Fruit fly (Drosophila melanogaster) whole organism, embryonic: Measurements from ENCODE around the gene Dhod.

Experiments
- Aef1 ChIP-seq: fragments of 200-800 bp; sonication (Bioruptor generic); IDR thresholded peaks from 3 replicates; pipeline ENCODE4 v1.3.6; 2022; ENCODE audit warnings: missing biosample characterization, missing genetic modification characterization
- Asciz ChIP-seq: fragments of 200-800 bp; sonication (Bioruptor generic); optimal IDR thresholded peaks from 2 replicates; lab custom pipeline; 2017; ENCODE audit warnings: missing biosample characterization, mild to moderate bottlenecking, missing genetic modification characterization, missing genetic modification reagents
- Blimp-1 ChIP-seq: fragments of 200-800 bp; sonication (Bioruptor generic); optimal IDR thresholded peaks from 3 replicates; lab custom pipeline; 2018; ENCODE audit warnings: missing biosample characterization, missing genetic modification characterization, mild to moderate bottlenecking, moderate library complexity, missing genetic modification reagents
- BtbVII ChIP-seq: fragments of 200-800 bp; sonication (Bioruptor generic); optimal IDR thresholded peaks from 3 replicates; lab custom pipeline; 2017; ENCODE audit warnings: missing biosample characterization, mild to moderate bottlenecking, missing genetic modification characterization
- CG10147 ChIP-seq: fragments of 200-800 bp; sonication (Bioruptor generic); optimal IDR thresholded peaks from 2 replicates; lab custom pipeline; 2019; ENCODE audit warnings: missing biosample characterization, mild to moderate bottlenecking, missing genetic modification characterization, moderate library complexity
- CG10366 ChIP-seq: fragments of 200-800 bp; sonication (Bioruptor generic); IDR thresholded peaks from 2 replicates; pipeline ENCODE4 v1.3.6; 2022; ENCODE audit warnings: missing biosample characterization, missing genetic modification characterization
- CG10565 ChIP-seq: fragments of 200-800 bp; sonication (Bioruptor generic); optimal IDR thresholded peaks from 3 replicates; lab custom pipeline; 2016; ENCODE audit warnings: missing biosample characterization, mild to moderate bottlenecking, missing genetic modification characterization
- CG11247 ChIP-seq: fragments of 200-800 bp; sonication (Bioruptor generic); IDR thresholded peaks from 2 replicates; pipeline ENCODE4 v1.3.6; 2022; ENCODE audit warnings: missing biosample characterization, missing genetic modification characterization
- CG12744 ChIP-seq: fragments of 200-800 bp; sonication (Bioruptor generic); optimal IDR thresholded peaks from 2 replicates; lab custom pipeline; 2016; ENCODE audit warnings: missing biosample characterization, missing genetic modification characterization
- CG12769 ChIP-seq: fragments of 200-800 bp; sonication (Bioruptor generic); optimal IDR thresholded peaks from 2 replicates; lab custom pipeline; 2019; ENCODE audit warnings: missing biosample characterization, mild to moderate bottlenecking, missing genetic modification characterization, moderate library complexity
- CG15696 ChIP-seq: fragments of 200-800 bp; sonication (Bioruptor generic); optimal IDR thresholded peaks from 2 replicates; lab custom pipeline; 2019; ENCODE audit warnings: missing biosample characterization, mild to moderate bottlenecking, missing genetic modification characterization, moderate library complexity
- CG16779 ChIP-seq: fragments of 200-800 bp; sonication (Bioruptor generic); IDR thresholded peaks from 2 replicates; pipeline ENCODE4 v1.3.6; 2022; ENCODE audit warnings: missing biosample characterization, missing genetic modification characterization
- CG17359 ChIP-seq: fragments of 200-800 bp; sonication (Bioruptor generic); optimal IDR thresholded peaks from 3 replicates; lab custom pipeline; 2018; ENCODE audit warnings: missing biosample characterization, mild to moderate bottlenecking, missing genetic modification characterization, moderate library complexity
- CG31365 ChIP-seq: fragments of 200-800 bp; sonication (Bioruptor generic); optimal IDR thresholded peaks from 2 replicates; lab custom pipeline; 2018; ENCODE audit warnings: missing biosample characterization, mild to moderate bottlenecking, missing genetic modification characterization
- CG33557 ChIP-seq: fragments of 200-800 bp; sonication (Bioruptor generic); optimal IDR thresholded peaks from 2 replicates; lab custom pipeline; 2019; ENCODE audit warnings: missing biosample characterization, mild to moderate bottlenecking, missing genetic modification characterization, moderate library complexity
- CG3726 ChIP-seq: fragments of 200-800 bp; sonication (Bioruptor generic); IDR thresholded peaks from 3 replicates; pipeline ENCODE4, ENCODE4 v1.3.6; 2022; ENCODE audit warnings: missing biosample characterization, missing genetic modification characterization
- CG3995 ChIP-seq: fragments of 200-800 bp; sonication (Bioruptor generic); optimal IDR thresholded peaks from 3 replicates; lab custom pipeline; 2016; ENCODE audit warnings: missing biosample characterization, missing genetic modification characterization
- CG6813 ChIP-seq: fragments of 200-800 bp; sonication (Bioruptor generic); optimal IDR thresholded peaks from 2 replicates; lab custom pipeline; 2017; ENCODE audit warnings: missing biosample characterization, missing genetic modification characterization, mild to moderate bottlenecking, moderate library complexity, missing genetic modification reagents
- CG7372 ChIP-seq: fragments of 200-800 bp; sonication (Bioruptor generic); IDR thresholded peaks from 2 replicates; pipeline ENCODE4 v1.3.6; 2022; ENCODE audit warnings: missing biosample characterization, missing genetic modification characterization
- CG8290 ChIP-seq, 3 experiments: fragments of 200-800 bp; sonication (Bioruptor generic); optimal IDR thresholded peaks; 2 replicates each; lab custom pipeline; 2016 to 2019; ENCODE audit warnings: missing biosample characterization in 3 of 3, missing genetic modification characterization in 3 of 3, mild to moderate bottlenecking in 2 of 3, moderate library complexity in 1 of 3
- CG9609 ChIP-seq: fragments of 200-800 bp; sonication (Bioruptor generic); optimal IDR thresholded peaks from 3 replicates; lab custom pipeline; 2016; ENCODE audit warnings: missing biosample characterization, missing genetic modification characterization
- CG9797 ChIP-seq: fragments of 200-800 bp; sonication (Bioruptor generic); optimal IDR thresholded peaks from 3 replicates; lab custom pipeline; 2018; ENCODE audit warnings: missing biosample characterization, mild to moderate bottlenecking, missing genetic modification characterization
- CkIIα-i1 ChIP-seq: fragments of 200-800 bp; sonication (Bioruptor generic); IDR thresholded peaks from 2 replicates; pipeline ENCODE4 v1.3.6; 2022; ENCODE audit warnings: missing biosample characterization, missing genetic modification characterization
- D19A ChIP-seq: fragments of 200-800 bp; optimal IDR thresholded peaks from 3 replicates; lab custom pipeline; 2019; ENCODE audit warnings: missing biosample characterization, mild to moderate bottlenecking, missing genetic modification characterization, moderate library complexity
- Gsc ChIP-seq: fragments of 200-800 bp; sonication (Bioruptor generic); IDR thresholded peaks from 2 replicates; pipeline ENCODE4 v1.3.6; 2022; ENCODE audit warnings: missing biosample characterization, missing genetic modification characterization
- HLHmδ ChIP-seq: fragments of 200-800 bp; sonication (Bioruptor generic); optimal IDR thresholded peaks from 2 replicates; lab custom pipeline; 2018; ENCODE audit warnings: missing biosample characterization, mild to moderate bottlenecking, missing genetic modification characterization, moderate library complexity
- Hand ChIP-seq: fragments of 200-800 bp; sonication (Bioruptor generic); optimal IDR thresholded peaks from 2 replicates; lab custom pipeline; 2017; ENCODE audit warnings: mild to moderate bottlenecking, missing biosample characterization, missing genetic modification reagents, missing genetic modification characterization
- Max ChIP-seq: fragments of 200-800 bp; sonication (Bioruptor generic); optimal IDR thresholded peaks from 2 replicates; lab custom pipeline; 2016; ENCODE audit warnings: missing biosample characterization, mild to moderate bottlenecking, missing genetic modification characterization
- NC2β ChIP-seq: fragments of 200-800 bp; sonication (Bioruptor generic); optimal IDR thresholded peaks from 2 replicates; lab custom pipeline; 2016; ENCODE audit warnings: missing biosample characterization, missing genetic modification characterization
- Poxn ChIP-seq: fragments of 200-800 bp; sonication (Bioruptor generic); IDR thresholded peaks from 2 replicates; pipeline ENCODE4 v1.3.6; 2022; ENCODE audit warnings: missing biosample characterization, missing genetic modification characterization
- Vsx1 ChIP-seq: fragments of 200-800 bp; sonication (Bioruptor generic); optimal IDR thresholded peaks from 2 replicates; lab custom pipeline; 2017; ENCODE audit warnings: missing biosample characterization, mild to moderate bottlenecking, missing genetic modification characterization, missing genetic modification reagents
- YL-1 ChIP-seq: fragments of 200-800 bp; sonication (Bioruptor generic); optimal IDR thresholded peaks from 3 replicates; lab custom pipeline; 2017; ENCODE audit warnings: missing biosample characterization, mild to moderate bottlenecking, missing genetic modification characterization
- ara ChIP-seq: fragments of 200-800 bp; sonication (Bioruptor generic); IDR thresholded peaks from 2 replicates; pipeline ENCODE4 v1.3.6; 2022; ENCODE audit warnings: missing biosample characterization, missing genetic modification characterization
- bbx ChIP-seq: fragments of 200-800 bp; sonication (Bioruptor generic); IDR thresholded peaks from 2 replicates; pipeline ENCODE4 v1.3.6; 2022; ENCODE audit warnings: missing biosample characterization, missing genetic modification characterization; ENCODE audit not compliant: partially characterized antibody
- crc ChIP-seq: fragments of 200-800 bp; sonication (Bioruptor generic); optimal IDR thresholded peaks from 2 replicates; lab custom pipeline; 2016; ENCODE audit warnings: missing biosample characterization, missing genetic modification characterization
- dan ChIP-seq: fragments of 200-800 bp; sonication (Bioruptor generic); IDR thresholded peaks from 2 replicates; pipeline ENCODE4 v1.3.6; 2022; ENCODE audit warnings: missing biosample characterization, missing genetic modification characterization
- disco-r ChIP-seq: fragments of 200-800 bp; sonication (Bioruptor generic); optimal IDR thresholded peaks from 2 replicates; lab custom pipeline; 2016; ENCODE audit warnings: missing biosample characterization, missing genetic modification characterization
- eve ChIP-seq, 2 experiments: fragments of >200 bp; optimal IDR thresholded peaks; 2 replicates each; lab custom pipeline; 2017; ENCODE audit warnings: missing biosample characterization in 2 of 2, missing genetic modification characterization in 2 of 2
- fu2 ChIP-seq: fragments of 200-800 bp; sonication (Bioruptor generic); optimal IDR thresholded peaks from 2 replicates; lab custom pipeline; 2016; ENCODE audit warnings: missing biosample characterization, missing genetic modification characterization
- hth ChIP-seq: fragments of >200 bp; optimal IDR thresholded peaks from 2 replicates; lab custom pipeline; 2017; ENCODE audit warnings: inconsistent platforms
- lab ChIP-seq: fragments of 200-800 bp; sonication (Bioruptor generic); optimal IDR thresholded peaks from 3 replicates; lab custom pipeline; 2017; ENCODE audit warnings: missing biosample characterization, missing genetic modification characterization, mild to moderate bottlenecking, moderate library complexity, missing genetic modification reagents
- lmd ChIP-seq: fragments of 200-800 bp; sonication (Bioruptor generic); IDR thresholded peaks from 2 replicates; pipeline ENCODE4 v1.3.6; 2022; ENCODE audit warnings: missing biosample characterization, missing genetic modification characterization
- mld ChIP-seq: fragments of 200-800 bp; sonication (Bioruptor generic); IDR thresholded peaks from 3 replicates; pipeline ENCODE4 v1.3.6; 2022; ENCODE audit warnings: missing biosample characterization, missing genetic modification characterization; ENCODE audit not compliant: partially characterized antibody
- pnt ChIP-seq: fragments of 200-800 bp; sonication (Bioruptor generic); optimal IDR thresholded peaks from 3 replicates; lab custom pipeline; 2016; ENCODE audit warnings: missing biosample characterization, missing genetic modification characterization
- sima ChIP-seq: fragments of 200-800 bp; sonication (Bioruptor generic); optimal IDR thresholded peaks from 2 replicates; lab custom pipeline; 2016; ENCODE audit warnings: missing biosample characterization, missing genetic modification characterization
- toy ChIP-seq: fragments of 200-800 bp; sonication (Bioruptor generic); IDR thresholded peaks from 2 replicates; pipeline ENCODE4 v1.3.6; 2022; ENCODE audit warnings: missing biosample characterization, missing genetic modification characterization
- trh ChIP-seq: fragments of 200-800 bp; sonication (Bioruptor generic); optimal IDR thresholded peaks from 2 replicates; lab custom pipeline; 2016; ENCODE audit warnings: missing biosample characterization, missing genetic modification characterization
- tup ChIP-seq: fragments of 200-800 bp; sonication (Bioruptor generic); optimal IDR thresholded peaks from 2 replicates; lab custom pipeline; 2016; ENCODE audit warnings: missing biosample characterization, mild to moderate bottlenecking, missing genetic modification characterization, moderate library complexity
- twi ChIP-seq: fragments of 200-800 bp; optimal IDR thresholded peaks from 2 replicates; lab custom pipeline; 2019; ENCODE audit warnings: missing biosample characterization, mild to moderate bottlenecking, missing genetic modification characterization, moderate library complexity
- wor ChIP-seq: fragments of 200-800 bp; sonication (Bioruptor generic); IDR thresholded peaks from 2 replicates; pipeline ENCODE4 v1.3.6; 2022; ENCODE audit warnings: missing biosample characterization, missing genetic modification characterization

Dhod gene

dm6 chr3R:8676560-8677000, 23.9 kb upstream of the Dhod start, which contains the start of the genes Unc50, CG11755 and CG8043 (continued):
- TF ChIP-seq Blimp-1 (GFP tag; lab: Kevin White, UChicago) (no peak), dan (GFP tag; lab: Robert Waterston, UW) (no peak), Poxn (GFP tag; lab: Robert Waterston, UW) (no peak), NC2β (GFP tag; lab: Kevin White, UChicago) (peak; percentile 48), CG16779 (no peak), lab (no peak), CG17359 (tag; lab: Kevin White, UChicago) (peak; percentile 68), CG10565 (no peak), Gsc (GFP tag; lab: Robert Waterston, UW) (no peak), CG33557 (GFP tag; lab: Kevin White, UChicago) (peak; percentile 79), CG9797 (GFP tag; lab: Kevin White, UChicago) (peak; percentile 84), mld (peak; percentile 86; the same call in 2 of the 3 replicates), ara (GFP tag; lab: Robert Waterston, UW) (0 out of 2 replicates have a peak, but pooled peaks have one; percentile 33), crc (GFP tag; lab: Kevin White, UChicago) (peak; percentile 19), YL-1 (peak; percentile 71), CG3995 (GFP tag; lab: Kevin White, UChicago) (peak; percentile 56), BtbVII (no peak), HLHmδ (no peak), CG15696 (tag; lab: Kevin White, UChicago) (peak; percentile 83), Asciz (GFP tag; lab: Kevin White, UChicago) (no peak), trh (GFP tag; lab: Kevin White, UChicago) (peak; percentile 19), CG31365 (tag; lab: Kevin White, UChicago) (peak; percentile 19), CG12744 (GFP tag; lab: Kevin White, UChicago) (peak; percentile 65), CG7372 (GFP tag; lab: Robert Waterston, UW) (peak; percentile 59), Max (GFP tag; lab: Kevin White, UChicago) (peak; percentile 77), tup (GFP tag; lab: Kevin White, UChicago) (peak; percentile 7), CG9609 (GFP tag; lab: Kevin White, UChicago) (peak; percentile 68), sima (GFP tag; lab: Kevin White, UChicago) (no peak), eve (GFP tag; optimal IDR thresholded peaks at IDR 0.05; lab: Kevin White, UChicago) (no peak), disco-r (GFP tag; lab: Kevin White, UChicago) (peak; percentile 53), CG10366 (peak; percentile 48; the same call in 1 of the 2 replicates), fu2 (GFP tag; lab: Kevin White, UChicago) (peak; percentile 44), lmd (peak; percentile 82), Vsx1 (GFP tag; lab: Kevin White, UChicago) (no peak), CG12769 (tag; lab: Kevin White, UChicago) (no peak), pnt (GFP tag; lab: Kevin White, UChicago) (peak; percentile 52), CG6813 (GFP tag; lab: Kevin White, UChicago) (no peak), Aef1 (GFP tag; lab: Robert Waterston, UW) (peak; percentile 80), CG11247 (GFP tag; lab: Robert Waterston, UW) (peak; percentile 57; the same call in 1 of the 2 replicates), wor (GFP tag; lab: Robert Waterston, UW) (peak; percentile 54), Hand (GFP tag; lab: Kevin White, UChicago) (no peak), twi (peak; percentile 73), CG8290 (GFP tag; optimal IDR thresholded peaks at IDR 0.05; lab: Kevin White, UChicago) (peak; percentile 64), CG8290 (tag; optimal IDR thresholded peaks at IDR 0.05; lab: Kevin White, UChicago) (peak in 1 of 2 experiments; percentile 44), CkIIα-i1 (GFP tag; lab: Robert Waterston, UW) (no peak), D19A (peak; percentile 69), toy (GFP tag; lab: Robert Waterston, UW) (no peak), CG3726 (GFP tag; lab: Robert Waterston, UW) (no peak; the same call in 2 of the 3 replicates), CG10147 (peak; percentile 81), bbx (GFP tag; lab: Robert Waterston, UW) (peak; percentile 92), hth (lab: Kevin White, UChicago) (no peak)
